Worm (Caenorhabditis elegans) whole organism, L1 larva: ENCODE results near the gene W02D7.11.

Source experiments
- C34B4.2 ChIP-seq: sonication (generic microtip); optimal IDR thresholded peaks from 2 replicates; lab custom pipeline; 2017; ENCODE audit warnings: mild to moderate bottlenecking, missing genetic modification characterization, missing compliant biosample characterization
- Y116A8C.19 ChIP-seq: sonication (generic microtip); optimal IDR thresholded peaks from 2 replicates; lab custom pipeline; 2016; ENCODE audit warnings: missing compliant biosample characterization, missing genetic modification characterization, borderline replicate concordance
- aha-1 ChIP-seq: fragments of 150-350 bp; optimal IDR thresholded peaks from 2 replicates; lab custom pipeline; 2014; ENCODE audit warnings: missing biosample characterization, missing genetic modification characterization
- aly-2 ChIP-seq: fragments of 150-350 bp; optimal IDR thresholded peaks from 2 replicates; lab custom pipeline; 2014; ENCODE audit warnings: missing biosample characterization, missing genetic modification characterization
- ceh-88 ChIP-seq: fragments of 200-800 bp; sonication (Bioruptor generic); IDR thresholded peaks from 2 replicates; pipeline ENCODE4 v1.3.6; 2022; ENCODE audit warnings: missing genetic modification characterization, missing compliant biosample characterization
- dsc-1 ChIP-seq: sonication (generic microtip); optimal IDR thresholded peaks from 2 replicates; lab custom pipeline; 2016; ENCODE audit warnings: mild to moderate bottlenecking, missing genetic modification characterization, missing compliant biosample characterization
- efl-1 ChIP-seq, 4 experiments: fragments of 150-350 bp; optimal IDR thresholded peaks in 3 of 4; peaks in 1 of 4; 1 replicate in 1 of 4; 2 replicates in 3 of 4; lab custom pipeline; 2014; ENCODE audit warnings: missing biosample characterization in 2 of 4, missing genetic modification characterization in 2 of 4, missing genetic modification reagents in 2 of 4
- efl-3 ChIP-seq: fragments of 200-800 bp; sonication (Bioruptor generic); optimal IDR thresholded peaks from 2 replicates; lab custom pipeline; 2018; ENCODE audit warnings: mild to moderate bottlenecking, missing genetic modification characterization, missing compliant biosample characterization
- egl-27 ChIP-seq, 2 experiments: fragments of 150-350 bp in 1 of 2; sonication (generic microtip); optimal IDR thresholded peaks; 3 replicates each; lab custom pipeline; 2017 to 2018; ENCODE audit warnings: missing biosample characterization in 2 of 2, missing genetic modification characterization in 2 of 2, missing genetic modification reagents in 2 of 2
- elt-3 ChIP-seq, 6 experiments: fragments of 150-350 bp in 1 of 6; sonication (generic microtip); optimal IDR thresholded peaks; 2 replicates each; lab custom pipeline; 2017 to 2018; ENCODE audit warnings: missing biosample characterization in 6 of 6, missing genetic modification characterization in 6 of 6, inconsistent platforms in 1 of 6
- fkh-10 ChIP-seq: sonication (generic microtip); optimal IDR thresholded peaks from 2 replicates; lab custom pipeline; 2017; ENCODE audit warnings: missing biosample characterization, missing genetic modification reagents, missing genetic modification characterization
- fkh-4 ChIP-seq: sonication (generic microtip); optimal IDR thresholded peaks from 2 replicates; lab custom pipeline; 2016; ENCODE audit warnings: missing compliant biosample characterization, missing genetic modification characterization, borderline replicate concordance
- fkh-8 ChIP-seq: sonication (generic microtip); optimal IDR thresholded peaks from 2 replicates; lab custom pipeline; 2016; ENCODE audit warnings: mild to moderate bottlenecking, missing genetic modification characterization, missing compliant biosample characterization
- fos-1 ChIP-seq: fragments of 150-350 bp; optimal IDR thresholded peaks from 2 replicates; lab custom pipeline; 2014; ENCODE audit warnings: missing biosample characterization, missing genetic modification characterization
- grh-1 ChIP-seq: fragments of 200-800 bp; sonication (Bioruptor generic); IDR thresholded peaks from 2 replicates; pipeline ENCODE4 v1.3.6; 2022; ENCODE audit warnings: missing genetic modification reagents, missing genetic modification characterization, missing compliant biosample characterization
- hlh-17 ChIP-seq: fragments of 200-800 bp; sonication (Bioruptor generic); optimal IDR thresholded peaks from 2 replicates; lab custom pipeline; 2018; ENCODE audit warnings: missing genetic modification characterization, mild to moderate bottlenecking, missing compliant biosample characterization, moderate library complexity, borderline replicate concordance
- irx-1 ChIP-seq: sonication (generic microtip); optimal IDR thresholded peaks from 2 replicates; lab custom pipeline; 2016; ENCODE audit warnings: missing genetic modification characterization, missing compliant biosample characterization
- isw-1 ChIP-seq: fragments of 200-800 bp; sonication (Bioruptor generic); IDR thresholded peaks from 2 replicates; pipeline ENCODE4 v1.3.6; 2022; ENCODE audit warnings: missing genetic modification characterization, missing compliant biosample characterization
- lin-13 ChIP-seq: fragments of 150-350 bp; optimal IDR thresholded peaks from 2 replicates; lab custom pipeline; 2014; ENCODE audit warnings: missing biosample characterization, missing genetic modification reagents, missing genetic modification characterization
- mep-1 ChIP-seq: fragments of 150-350 bp; optimal IDR thresholded peaks from 2 replicates; lab custom pipeline; 2014; ENCODE audit warnings: missing biosample characterization, missing genetic modification characterization
- nhr-11 ChIP-seq: fragments of 150-350 bp; optimal IDR thresholded peaks from 2 replicates; lab custom pipeline; 2014; ENCODE audit warnings: missing biosample characterization, missing genetic modification characterization
- nhr-12 ChIP-seq: sonication (generic microtip); optimal IDR thresholded peaks from 2 replicates; lab custom pipeline; 2017; ENCODE audit warnings: missing biosample characterization, missing genetic modification characterization
- nhr-237 ChIP-seq: fragments of 150-350 bp; optimal IDR thresholded peaks from 2 replicates; lab custom pipeline; 2014; ENCODE audit warnings: missing biosample characterization, missing genetic modification characterization
- nhr-47 ChIP-seq: sonication (generic microtip); optimal IDR thresholded peaks from 2 replicates; lab custom pipeline; 2016; ENCODE audit warnings: mild to moderate bottlenecking, missing genetic modification characterization, moderate library complexity, missing compliant biosample characterization
- nhr-85 ChIP-seq: sonication (generic microtip); peaks from one replicate; lab custom pipeline; 2016; ENCODE audit warnings: missing genetic modification characterization, inconsistent platforms, missing compliant biosample characterization
- pax-3 ChIP-seq: fragments of 200-800 bp; sonication (Bioruptor generic); optimal IDR thresholded peaks from 2 replicates; lab custom pipeline; 2018; ENCODE audit warnings: mild to moderate bottlenecking, missing genetic modification characterization, moderate library complexity, missing compliant biosample characterization
- pqm-1 ChIP-seq: sonication (generic microtip); optimal IDR thresholded peaks from 3 replicates; lab custom pipeline; 2017; ENCODE audit warnings: missing biosample characterization, missing genetic modification characterization
- snpc-4 ChIP-seq: fragments of 150-350 bp; optimal IDR thresholded peaks from 2 replicates; lab custom pipeline; 2014; ENCODE audit warnings: missing biosample characterization, missing genetic modification characterization
- snu-23 ChIP-seq: sonication (generic microtip); optimal IDR thresholded peaks from 2 replicates; lab custom pipeline; 2016; ENCODE audit warnings: missing genetic modification characterization, missing compliant biosample characterization
- sptf-1 ChIP-seq: fragments of 150-350 bp; optimal IDR thresholded peaks from 2 replicates; lab custom pipeline; 2014; ENCODE audit warnings: missing biosample characterization, missing genetic modification characterization
- tlp-1 ChIP-seq: fragments of 150-350 bp; optimal IDR thresholded peaks from 2 replicates; lab custom pipeline; 2014; ENCODE audit warnings: missing biosample characterization, missing genetic modification characterization
- unc-130 ChIP-seq: fragments of 150-350 bp; optimal IDR thresholded peaks from 2 replicates; lab custom pipeline; 2017; ENCODE audit warnings: missing biosample characterization, missing genetic modification characterization, inconsistent platforms
- unc-30 ChIP-seq: sonication (generic microtip); optimal IDR thresholded peaks from 2 replicates; lab custom pipeline; 2017; ENCODE audit warnings: missing biosample characterization, missing genetic modification characterization
- unc-86 ChIP-seq: sonication (generic microtip); optimal IDR thresholded peaks from 2 replicates; lab custom pipeline; 2016; ENCODE audit warnings: missing genetic modification characterization, missing compliant biosample characterization
- xbp-1 ChIP-seq: sonication (generic microtip); optimal IDR thresholded peaks from 2 replicates; lab custom pipeline; 2016; ENCODE audit warnings: missing genetic modification characterization, missing compliant biosample characterization
- zag-1 ChIP-seq: fragments of 150-350 bp; optimal IDR thresholded peaks from 2 replicates; lab custom pipeline; 2014; ENCODE audit warnings: missing biosample characterization, missing genetic modification characterization
- ztf-4 ChIP-seq: fragments of 150-350 bp; optimal IDR thresholded peaks from 2 replicates; lab custom pipeline; 2014; ENCODE audit warnings: missing biosample characterization, missing genetic modification characterization

Gene W02D7.11

ce11 chrV:8285455-8285854 is 18.9 kb downstream of the W02D7.11 start:
- no peak for TF ChIP-seq lin-13
- TF ChIP-seq nhr-12 (tag; lab: Kevin White, UChicago), result no peak
- TF ChIP-seq C34B4.2 (tag; lab: Kevin White, UChicago), result no peak
- TF ChIP-seq dsc-1, result no peak
- no peak for TF ChIP-seq nhr-47 (tag; lab: Kevin White, UChicago)
- no peak for TF ChIP-seq egl-27 (tag; optimal IDR thresholded peaks at IDR 0.05; lab: Kevin White, UChicago)
- TF ChIP-seq mep-1 (tag; lab: Kevin White, UChicago), result no peak
- no peak for TF ChIP-seq elt-3 (tag; optimal IDR thresholded peaks at IDR 0.05; lab: Kevin White, UChicago)
- TF ChIP-seq aly-2 (tag; lab: Kevin White, UChicago), result no peak
- no peak for TF ChIP-seq sptf-1 (tag; lab: Kevin White, UChicago)
- TF ChIP-seq grh-1 (GFP tag; lab: Robert Waterston, UW), result no peak
- no peak for TF ChIP-seq nhr-85
- TF ChIP-seq isw-1 (GFP tag; lab: Robert Waterston, UW), result no peak
- no peak for TF ChIP-seq unc-130 (tag; lab: Kevin White, UChicago)
- no peak for TF ChIP-seq fkh-4 (tag; lab: Kevin White, UChicago)
- no peak for TF ChIP-seq Y116A8C.19
- TF ChIP-seq pax-3 (tag; lab: Kevin White, UChicago), result no peak

- no peak for TF ChIP-seq zag-1 (tag; lab: Kevin White, UChicago)
- no peak for TF ChIP-seq fos-1 (tag; lab: Kevin White, UChicago)
- no peak for TF ChIP-seq nhr-11
- no peak for TF ChIP-seq snpc-4 (tag; lab: Kevin White, UChicago)
- TF ChIP-seq fkh-8 (tag; lab: Kevin White, UChicago), result no peak
- TF ChIP-seq unc-86 (tag; lab: Kevin White, UChicago), result no peak
- TF ChIP-seq tlp-1 (tag; lab: Kevin White, UChicago), result no peak
- TF ChIP-seq snu-23 (GFP tag; lab: Kevin White, UChicago), result no peak
Observed at ce11 chrV:8284800-8285199, 19.5 kb downstream of the W02D7.11 start, which contains the start of gene slc-17.5. Gene slc-17.5 (minus strand): TSS chrV:8284900.

ce11 chrV:8282933-8283332 is 21.4 kb downstream of the W02D7.11 start:
- TF ChIP-seq efl-1 (optimal IDR thresholded peaks at IDR 0.05; lab: Kevin White, UChicago), result no peak
- TF ChIP-seq efl-1 (GFP tag; optimal IDR thresholded peaks at IDR 0.05 in 1 of 2; lab: Kevin White, UChicago), result peak in 1 of 2 experiments; percentile 24
- TF ChIP-seq xbp-1 (tag; lab: Kevin White, UChicago), result no peak
- no peak for TF ChIP-seq efl-3 (GFP tag; lab: Kevin White, UChicago)

ce11 chrV:8281646-8282045 is 22.7 kb downstream of the W02D7.11 start:
- TF ChIP-seq hlh-17 (no peak), ztf-4 (tag; lab: Kevin White, UChicago) (no peak), sptf-1 (tag; lab: Kevin White, UChicago) (no peak), irx-1 (no peak), nhr-237 (tag; lab: Kevin White, UChicago) (no peak), efl-1 (optimal IDR thresholded peaks at IDR 0.05; lab: Kevin White, UChicago) (no peak), efl-1 (GFP tag; optimal IDR thresholded peaks at IDR 0.05 in 1 of 2; lab: Kevin White, UChicago) (peak in 1 of 2 experiments; percentile 89)

ce11 chrV:8280770-8281169 is 23.5 kb downstream of the W02D7.11 start, which contains the start of gene str-135:
Gene str-135 (minus strand): TSS chrV:8280870.
- TF ChIP-seq efl-1 (optimal IDR thresholded peaks at IDR 0.05; lab: Kevin White, UChicago) (no peak), efl-1 (GFP tag; optimal IDR thresholded peaks at IDR 0.05 in 1 of 2; lab: Kevin White, UChicago) (peak in 1 of 2 experiments; percentile 89), ceh-88 (GFP tag; lab: Robert Waterston, UW) (no peak), fkh-10 (GFP tag; lab: Kevin White, UChicago) (no peak), unc-30 (tag; lab: Kevin White, UChicago) (no peak), pqm-1 (no peak), isw-1 (GFP tag; lab: Robert Waterston, UW) (no peak), unc-130 (tag; lab: Kevin White, UChicago) (no peak), aha-1 (no peak)
- TF ChIP-seq, all 84 proteins: peak for 1
